Worm (Caenorhabditis elegans) whole organism, L1 larva: ENCODE results near the gene srd-58.

Source experiments
- C16A3.4 ChIP-seq: fragments of 150-350 bp; optimal IDR thresholded peaks from 2 replicates; lab custom pipeline; 2014; ENCODE audit warnings: missing biosample characterization, missing genetic modification characterization
- C34B4.2 ChIP-seq: sonication (generic microtip); optimal IDR thresholded peaks from 2 replicates; lab custom pipeline; 2017; ENCODE audit warnings: mild to moderate bottlenecking, missing genetic modification characterization, missing compliant biosample characterization
- alr-1 ChIP-seq: fragments of 200-800 bp; sonication (Bioruptor generic); optimal IDR thresholded peaks from 2 replicates; lab custom pipeline; 2018; ENCODE audit warnings: borderline replicate concordance, mild to moderate bottlenecking, missing genetic modification characterization, missing compliant biosample characterization
- blmp-1 ChIP-seq: fragments of 150-350 bp; optimal IDR thresholded peaks from 2 replicates; lab custom pipeline; 2014; ENCODE audit warnings: missing biosample characterization, missing genetic modification characterization
- ceh-63 ChIP-seq: fragments of 200-800 bp; sonication (Bioruptor generic); optimal IDR thresholded peaks from 2 replicates; lab custom pipeline; 2018; ENCODE audit warnings: mild to moderate bottlenecking, missing genetic modification characterization, missing compliant biosample characterization
- ceh-82 ChIP-seq, 3 experiments: fragments of 150-350 bp in 1 of 3; sonication (generic microtip) in 2 of 3; optimal IDR thresholded peaks; 2 replicates each; lab custom pipeline; 2014 to 2017; ENCODE audit warnings: missing biosample characterization in 3 of 3, missing genetic modification characterization in 3 of 3
- dpl-1 ChIP-seq, 3 experiments: fragments of 150-350 bp in 2 of 3; sonication (generic microtip) in 1 of 3; optimal IDR thresholded peaks; 2 replicates each; lab custom pipeline; 2014 to 2017; ENCODE audit warnings: missing biosample characterization in 3 of 3, missing genetic modification characterization in 3 of 3, missing genetic modification reagents in 3 of 3
- dsc-1 ChIP-seq: sonication (generic microtip); optimal IDR thresholded peaks from 2 replicates; lab custom pipeline; 2016; ENCODE audit warnings: mild to moderate bottlenecking, missing genetic modification characterization, missing compliant biosample characterization
- efl-3 ChIP-seq: fragments of 200-800 bp; sonication (Bioruptor generic); optimal IDR thresholded peaks from 2 replicates; lab custom pipeline; 2018; ENCODE audit warnings: mild to moderate bottlenecking, missing genetic modification characterization, missing compliant biosample characterization
- egl-27 ChIP-seq, 2 experiments: fragments of 150-350 bp in 1 of 2; sonication (generic microtip); optimal IDR thresholded peaks; 3 replicates each; lab custom pipeline; 2017 to 2018; ENCODE audit warnings: missing biosample characterization in 2 of 2, missing genetic modification characterization in 2 of 2, missing genetic modification reagents in 2 of 2
- elt-2 ChIP-seq: sonication (generic microtip); optimal IDR thresholded peaks from 2 replicates; lab custom pipeline; 2016; ENCODE audit warnings: missing genetic modification characterization, mild to moderate bottlenecking, inconsistent platforms, missing compliant biosample characterization, missing genetic modification reagents
- fkh-10 ChIP-seq: sonication (generic microtip); optimal IDR thresholded peaks from 2 replicates; lab custom pipeline; 2017; ENCODE audit warnings: missing biosample characterization, missing genetic modification reagents, missing genetic modification characterization
- fkh-4 ChIP-seq: sonication (generic microtip); optimal IDR thresholded peaks from 2 replicates; lab custom pipeline; 2016; ENCODE audit warnings: missing compliant biosample characterization, missing genetic modification characterization, borderline replicate concordance
- hlh-4 ChIP-seq: sonication (generic microtip); optimal IDR thresholded peaks from 2 replicates; lab custom pipeline; 2016; ENCODE audit warnings: mild to moderate bottlenecking, missing genetic modification characterization, missing compliant biosample characterization
- irx-1 ChIP-seq: sonication (generic microtip); optimal IDR thresholded peaks from 2 replicates; lab custom pipeline; 2016; ENCODE audit warnings: missing genetic modification characterization, missing compliant biosample characterization
- jun-1 ChIP-seq: fragments of 150-350 bp; optimal IDR thresholded peaks from 2 replicates; lab custom pipeline; 2014; ENCODE audit warnings: missing biosample characterization, missing genetic modification reagents, missing genetic modification characterization
- lin-13 ChIP-seq: fragments of 150-350 bp; optimal IDR thresholded peaks from 2 replicates; lab custom pipeline; 2014; ENCODE audit warnings: missing biosample characterization, missing genetic modification reagents, missing genetic modification characterization
- lin-14 ChIP-seq: fragments of 200-800 bp; sonication (Bioruptor generic); optimal IDR thresholded peaks from 2 replicates; lab custom pipeline; 2018; ENCODE audit warnings: mild to moderate bottlenecking, missing genetic modification characterization, moderate library complexity, missing compliant biosample characterization
- lin-15B ChIP-seq: fragments of 150-350 bp; sonication (generic microtip); optimal IDR thresholded peaks from 3 replicates; lab custom pipeline; 2014; ENCODE audit warnings: missing biosample characterization, missing genetic modification characterization
- lin-35 ChIP-seq, 2 experiments: fragments of 150-350 bp; optimal IDR thresholded peaks; 2 replicates each; lab custom pipeline; 2014; ENCODE audit warnings: missing biosample characterization in 2 of 2, missing genetic modification characterization in 2 of 2, missing genetic modification reagents in 2 of 2
- lin-39 ChIP-seq: fragments of 150-350 bp; optimal IDR thresholded peaks from 2 replicates; lab custom pipeline; 2014; ENCODE audit warnings: missing biosample characterization, missing genetic modification reagents, missing genetic modification characterization
- lir-3 ChIP-seq: sonication (generic microtip); optimal IDR thresholded peaks from 2 replicates; lab custom pipeline; 2016; ENCODE audit warnings: mild to moderate bottlenecking, missing genetic modification characterization, moderate library complexity, missing compliant biosample characterization; ENCODE audit not compliant: poor library complexity
- lsy-2 ChIP-seq, 2 experiments: fragments of 150-350 bp; optimal IDR thresholded peaks; 2 replicates each; lab custom pipeline; 2014; ENCODE audit warnings: missing biosample characterization in 2 of 2, missing genetic modification characterization in 2 of 2
- mab-9 ChIP-seq: fragments of 200-800 bp; sonication (Bioruptor generic); IDR thresholded peaks from 2 replicates; pipeline ENCODE4 v1.3.6; 2022; ENCODE audit warnings: missing genetic modification reagents, missing genetic modification characterization, missing compliant biosample characterization
- nhr-11 ChIP-seq: fragments of 150-350 bp; optimal IDR thresholded peaks from 2 replicates; lab custom pipeline; 2014; ENCODE audit warnings: missing biosample characterization, missing genetic modification characterization
- nhr-12 ChIP-seq: sonication (generic microtip); optimal IDR thresholded peaks from 2 replicates; lab custom pipeline; 2017; ENCODE audit warnings: missing biosample characterization, missing genetic modification characterization
- nhr-20 ChIP-seq: sonication (generic microtip); optimal IDR thresholded peaks from 2 replicates; lab custom pipeline; 2016; ENCODE audit warnings: mild to moderate bottlenecking, missing genetic modification characterization, missing compliant biosample characterization
- nhr-71 ChIP-seq: sonication (generic microtip); optimal IDR thresholded peaks from 2 replicates; lab custom pipeline; 2016; ENCODE audit warnings: mild to moderate bottlenecking, missing genetic modification characterization, moderate library complexity, missing compliant biosample characterization
- nhr-77 ChIP-seq: fragments of 150-350 bp; optimal IDR thresholded peaks from 2 replicates; lab custom pipeline; 2014; ENCODE audit warnings: missing biosample characterization, missing genetic modification characterization
- nhr-84 ChIP-seq: sonication (generic microtip); optimal IDR thresholded peaks from 2 replicates; lab custom pipeline; 2017; ENCODE audit warnings: missing biosample characterization, missing genetic modification characterization
- nhr-85 ChIP-seq: sonication (generic microtip); peaks from one replicate; lab custom pipeline; 2016; ENCODE audit warnings: missing genetic modification characterization, inconsistent platforms, missing compliant biosample characterization
- pag-3 ChIP-seq: sonication (generic microtip); optimal IDR thresholded peaks from 2 replicates; lab custom pipeline; 2017; ENCODE audit warnings: missing genetic modification characterization, mild to moderate bottlenecking, missing compliant biosample characterization, antibody characterized with exemption, borderline replicate concordance; ENCODE audit not compliant: insufficient read depth
- pqm-1 ChIP-seq: sonication (generic microtip); optimal IDR thresholded peaks from 3 replicates; lab custom pipeline; 2017; ENCODE audit warnings: missing biosample characterization, missing genetic modification characterization
- rnt-1 ChIP-seq: sonication (generic microtip); optimal IDR thresholded peaks from 2 replicates; lab custom pipeline; 2016; ENCODE audit warnings: mild to moderate bottlenecking, missing genetic modification characterization, moderate library complexity, missing compliant biosample characterization
- skn-1 ChIP-seq: fragments of 150-350 bp; optimal IDR thresholded peaks from 2 replicates; lab custom pipeline; 2014; ENCODE audit warnings: missing biosample characterization, missing genetic modification characterization
- snpc-4 ChIP-seq: fragments of 150-350 bp; optimal IDR thresholded peaks from 2 replicates; lab custom pipeline; 2014; ENCODE audit warnings: missing biosample characterization, missing genetic modification characterization
- unc-30 ChIP-seq: sonication (generic microtip); optimal IDR thresholded peaks from 2 replicates; lab custom pipeline; 2017; ENCODE audit warnings: missing biosample characterization, missing genetic modification characterization
- unc-98 ChIP-seq: fragments of 200-800 bp; sonication (Bioruptor generic); IDR thresholded peaks from 2 replicates; pipeline ENCODE4 v1.3.6; 2022; ENCODE audit warnings: missing genetic modification characterization, missing compliant biosample characterization
- xbp-1 ChIP-seq: sonication (generic microtip); optimal IDR thresholded peaks from 2 replicates; lab custom pipeline; 2016; ENCODE audit warnings: missing genetic modification characterization, missing compliant biosample characterization
- zag-1 ChIP-seq: fragments of 150-350 bp; optimal IDR thresholded peaks from 2 replicates; lab custom pipeline; 2014; ENCODE audit warnings: missing biosample characterization, missing genetic modification characterization

The srd-58 gene

ce11 chrII:7217047-7217446 lies 12.2 kb upstream of the srd-58 start, which contains the start of gene E04F6.10:
TSS of gene E04F6.10 (minus strand) at chrII:7217147.
- no peak for TF ChIP-seq lin-39
- no peak for TF ChIP-seq mab-9 (GFP tag; lab: Robert Waterston, UW)
- no peak for TF ChIP-seq nhr-77 (tag; lab: Kevin White, UChicago)
- no peak for TF ChIP-seq skn-1 (tag; lab: Kevin White, UChicago)
- TF ChIP-seq lin-13 (GFP tag; lab: Kevin White, UChicago): no peak
- no peak for TF ChIP-seq alr-1
- no peak for TF ChIP-seq zag-1
- no peak for TF ChIP-seq efl-3 (GFP tag; lab: Kevin White, UChicago)
- TF ChIP-seq C16A3.4 (tag; lab: Kevin White, UChicago): no peak
- no peak for TF ChIP-seq elt-2 (tag; lab: Kevin White, UChicago)
- no peak for TF ChIP-seq fkh-10
- TF ChIP-seq nhr-20 (tag; lab: Kevin White, UChicago): no peak
- TF ChIP-seq pag-3 (tag; lab: Kevin White, UChicago): no peak
- TF ChIP-seq nhr-84 (tag; lab: Kevin White, UChicago): no peak
- no peak for TF ChIP-seq xbp-1 (tag; lab: Kevin White, UChicago)

ce11 chrII:7212059-7212458 lies 7.2 kb upstream of the srd-58 start, which contains the start of gene E04F6.9:
TSS of gene E04F6.9 (minus strand) at chrII:7212159.
- TF ChIP-seq jun-1 (tag; lab: Kevin White, UChicago): no peak
- no peak for TF ChIP-seq lin-15B
- TF ChIP-seq egl-27 (tag; optimal IDR thresholded peaks at IDR 0.05; lab: Kevin White, UChicago): no peak
- TF ChIP-seq fkh-4 (tag; lab: Kevin White, UChicago): no peak
- TF ChIP-seq nhr-12 (tag; lab: Kevin White, UChicago): no peak
- TF ChIP-seq lin-14 (GFP tag; lab: Kevin White, UChicago): no peak
- no peak for TF ChIP-seq nhr-85 (tag; lab: Kevin White, UChicago)
- no peak for TF ChIP-seq dsc-1 (tag; lab: Kevin White, UChicago)
- TF ChIP-seq blmp-1 (tag; lab: Kevin White, UChicago): no peak
- no peak for TF ChIP-seq lsy-2 (tag; optimal IDR thresholded peaks at IDR 0.05; lab: Kevin White, UChicago)
- TF ChIP-seq unc-98: no peak
- no peak for TF ChIP-seq dpl-1 (GFP tag; optimal IDR thresholded peaks at IDR 0.05; lab: Kevin White, UChicago)

ce11 chrII:7211280-7211679 lies 6.4 kb upstream of the srd-58 start, which contains the start of gene E04F6.8:
TSS of gene E04F6.8 (minus strand) at chrII:7211380.
- TF ChIP-seq skn-1 (tag; lab: Kevin White, UChicago): no peak
- peak; percentile 45 for TF ChIP-seq lin-14 (GFP tag; lab: Kevin White, UChicago)
- TF ChIP-seq pqm-1 (tag; lab: Kevin White, UChicago): no peak
- TF ChIP-seq lir-3: peak; percentile 45
- peak; percentile 14 for TF ChIP-seq rnt-1 (tag; lab: Kevin White, UChicago)
- TF ChIP-seq nhr-71 (tag; lab: Kevin White, UChicago): no peak
- no peak for TF ChIP-seq nhr-11

ce11 chrII:7210187-7210586 lies 5.3 kb upstream of the srd-58 start, which contains the start of gene E04F6.15:
TSS of gene E04F6.15 (minus strand) at chrII:7210287.
- no peak for TF ChIP-seq unc-98
- TF ChIP-seq C34B4.2 (tag; lab: Kevin White, UChicago): no peak
- TF ChIP-seq irx-1 (tag; lab: Kevin White, UChicago): no peak
- TF ChIP-seq nhr-77 (tag; lab: Kevin White, UChicago): no peak
- no peak for TF ChIP-seq lin-13 (GFP tag; lab: Kevin White, UChicago)
- TF ChIP-seq nhr-20 (tag; lab: Kevin White, UChicago): no peak
- TF ChIP-seq jun-1 (tag; lab: Kevin White, UChicago): no peak
- no peak for TF ChIP-seq blmp-1 (tag; lab: Kevin White, UChicago)
- TF ChIP-seq snpc-4 (tag; lab: Kevin White, UChicago): no peak
- no peak for TF ChIP-seq ceh-63
- no peak for TF ChIP-seq pqm-1 (tag; lab: Kevin White, UChicago)
- no peak for TF ChIP-seq hlh-4 (tag; lab: Kevin White, UChicago)
- no peak for TF ChIP-seq lin-35 (GFP tag; optimal IDR thresholded peaks at IDR 0.05; lab: Kevin White, UChicago)
- TF ChIP-seq unc-30 (tag; lab: Kevin White, UChicago): no peak
- no peak for TF ChIP-seq fkh-4 (tag; lab: Kevin White, UChicago)
- TF ChIP-seq ceh-82 (tag; optimal IDR thresholded peaks at IDR 0.05; lab: Kevin White, UChicago): no peak
